Fruit fly (Drosophila melanogaster) whole organism, embryonic: ENCODE results near the gene CG7530.

Experiments
- ATbp ChIP-seq: fragments of 200-800 bp; sonication (Bioruptor generic); optimal IDR thresholded peaks from 2 replicates; lab custom pipeline; 2017; ENCODE audit warnings: missing biosample characterization, mild to moderate bottlenecking, missing genetic modification characterization, missing genetic modification reagents
- Ada2b ChIP-seq: fragments of 200-800 bp; sonication (Bioruptor generic); IDR thresholded peaks from 2 replicates; pipeline ENCODE4 v1.3.6; 2022; ENCODE audit warnings: missing biosample characterization, missing genetic modification characterization
- Aef1 ChIP-seq: fragments of 200-800 bp; sonication (Bioruptor generic); IDR thresholded peaks from 3 replicates; pipeline ENCODE4 v1.3.6; 2022; ENCODE audit warnings: missing biosample characterization, missing genetic modification characterization
- BtbVII ChIP-seq: fragments of 200-800 bp; sonication (Bioruptor generic); optimal IDR thresholded peaks from 3 replicates; lab custom pipeline; 2017; ENCODE audit warnings: missing biosample characterization, mild to moderate bottlenecking, missing genetic modification characterization
- CG10267 ChIP-seq: fragments of 200-800 bp; sonication (Bioruptor generic); optimal IDR thresholded peaks from 2 replicates; lab custom pipeline; 2018; ENCODE audit warnings: missing biosample characterization, mild to moderate bottlenecking, missing genetic modification characterization, moderate library complexity
- CG11093 ChIP-seq: fragments of 200-800 bp; sonication (Bioruptor generic); IDR thresholded peaks from 3 replicates; pipeline ENCODE4 v1.3.6; 2022; ENCODE audit warnings: missing biosample characterization, missing genetic modification characterization
- CG11398 ChIP-seq: fragments of 200-800 bp; sonication (Bioruptor generic); optimal IDR thresholded peaks from 2 replicates; lab custom pipeline; 2016; ENCODE audit warnings: missing biosample characterization, missing genetic modification characterization
- CG12071 ChIP-seq: fragments of 200-800 bp; sonication (Bioruptor generic); optimal IDR thresholded peaks from 3 replicates; lab custom pipeline; 2018; ENCODE audit warnings: missing biosample characterization, mild to moderate bottlenecking, missing genetic modification characterization
- CG12299 ChIP-seq: fragments of 200-800 bp; sonication (Bioruptor generic); optimal IDR thresholded peaks from 2 replicates; lab custom pipeline; 2018; ENCODE audit warnings: missing biosample characterization, mild to moderate bottlenecking, missing genetic modification characterization
- CG12942 ChIP-seq: fragments of 200-800 bp; sonication (Bioruptor generic); optimal IDR thresholded peaks from 3 replicates; lab custom pipeline; 2016; ENCODE audit warnings: missing biosample characterization, missing genetic modification characterization
- CG15011 ChIP-seq: fragments of 200-800 bp; sonication (Bioruptor generic); optimal IDR thresholded peaks from 3 replicates; lab custom pipeline; 2018; ENCODE audit warnings: missing biosample characterization, mild to moderate bottlenecking, missing genetic modification characterization
- CG1602 ChIP-seq: fragments of 200-800 bp; sonication (Bioruptor generic); optimal IDR thresholded peaks from 3 replicates; lab custom pipeline; 2016; ENCODE audit warnings: missing biosample characterization, missing genetic modification characterization
- CG18599 ChIP-seq: fragments of 200-800 bp; sonication (Bioruptor generic); optimal IDR thresholded peaks from 3 replicates; lab custom pipeline; 2017; ENCODE audit warnings: missing biosample characterization, missing genetic modification characterization, mild to moderate bottlenecking, moderate library complexity, missing genetic modification reagents
- CG33557 ChIP-seq: fragments of 200-800 bp; sonication (Bioruptor generic); optimal IDR thresholded peaks from 2 replicates; lab custom pipeline; 2019; ENCODE audit warnings: missing biosample characterization, mild to moderate bottlenecking, missing genetic modification characterization, moderate library complexity
- CG4328 ChIP-seq: fragments of 200-800 bp; sonication (Bioruptor generic); optimal IDR thresholded peaks from 3 replicates; lab custom pipeline; 2017; ENCODE audit warnings: missing biosample characterization, missing genetic modification reagents, missing genetic modification characterization
- CG5245 ChIP-seq: fragments of 200-800 bp; sonication (Bioruptor generic); optimal IDR thresholded peaks from 3 replicates; lab custom pipeline; 2016; ENCODE audit warnings: missing biosample characterization, missing genetic modification characterization
- CG5953 ChIP-seq: fragments of 200-800 bp; sonication (Bioruptor generic); IDR thresholded peaks from 2 replicates; pipeline ENCODE4 v1.3.6; 2022; ENCODE audit warnings: missing biosample characterization, missing genetic modification characterization
- CG6813 ChIP-seq: fragments of 200-800 bp; sonication (Bioruptor generic); optimal IDR thresholded peaks from 2 replicates; lab custom pipeline; 2017; ENCODE audit warnings: missing biosample characterization, missing genetic modification characterization, mild to moderate bottlenecking, moderate library complexity, missing genetic modification reagents
- CG7372 ChIP-seq: fragments of 200-800 bp; sonication (Bioruptor generic); IDR thresholded peaks from 2 replicates; pipeline ENCODE4 v1.3.6; 2022; ENCODE audit warnings: missing biosample characterization, missing genetic modification characterization
- CG7928 ChIP-seq: fragments of 200-800 bp; sonication (Bioruptor generic); optimal IDR thresholded peaks from 2 replicates; lab custom pipeline; 2017; ENCODE audit warnings: missing biosample characterization, mild to moderate bottlenecking, missing genetic modification characterization
- CG7963 ChIP-seq: fragments of 200-800 bp; sonication (Bioruptor generic); IDR thresholded peaks from 3 replicates; pipeline ENCODE4 v1.3.6; 2022; ENCODE audit warnings: missing biosample characterization, missing genetic modification characterization; ENCODE audit not compliant: partially characterized antibody
- CG8089 ChIP-seq: fragments of 200-800 bp; sonication (Bioruptor generic); optimal IDR thresholded peaks from 3 replicates; lab custom pipeline; 2016; ENCODE audit warnings: missing biosample characterization, missing genetic modification characterization
- CG8359 ChIP-seq: fragments of 200-800 bp; sonication (Bioruptor generic); optimal IDR thresholded peaks from 2 replicates; lab custom pipeline; 2017; ENCODE audit warnings: missing biosample characterization, mild to moderate bottlenecking, missing genetic modification characterization, borderline replicate concordance
- CoRest ChIP-seq: fragments of 200-800 bp; sonication (Bioruptor generic); optimal IDR thresholded peaks from 3 replicates; lab custom pipeline; 2018; ENCODE audit warnings: missing biosample characterization, mild to moderate bottlenecking, missing genetic modification characterization, moderate library complexity
- Dip2 ChIP-seq: fragments of 200-800 bp; sonication (Bioruptor generic); IDR thresholded peaks from 2 replicates; pipeline ENCODE4 v1.3.6; 2022; ENCODE audit warnings: missing biosample characterization, missing genetic modification characterization
- Doc2 ChIP-seq: fragments of 200-800 bp; sonication (Bioruptor generic); IDR thresholded peaks from 2 replicates; pipeline ENCODE4 v1.3.6; 2022; ENCODE audit warnings: missing biosample characterization, missing genetic modification characterization
- E2f1 ChIP-seq: fragments of 200-800 bp; sonication (Bioruptor generic); IDR thresholded peaks from 2 replicates; pipeline ENCODE4 v1.3.6; 2022; ENCODE audit warnings: missing biosample characterization, missing genetic modification characterization
- ERR ChIP-seq: fragments of 200-800 bp; sonication (Bioruptor generic); optimal IDR thresholded peaks from 2 replicates; lab custom pipeline; 2016; ENCODE audit warnings: missing biosample characterization, missing genetic modification characterization
- Hmr ChIP-seq: fragments of 200-800 bp; sonication (Bioruptor generic); optimal IDR thresholded peaks from 3 replicates; lab custom pipeline; 2017; ENCODE audit warnings: mild to moderate bottlenecking, missing biosample characterization, missing genetic modification reagents, missing genetic modification characterization
- Meics ChIP-seq: fragments of 200-800 bp; sonication (Bioruptor generic); optimal IDR thresholded peaks from 2 replicates; lab custom pipeline; 2017; ENCODE audit warnings: missing biosample characterization, mild to moderate bottlenecking, missing genetic modification characterization
- Nf-YB ChIP-seq: fragments of 200-800 bp; sonication (Bioruptor generic); optimal IDR thresholded peaks from 3 replicates; lab custom pipeline; 2019; ENCODE audit warnings: missing biosample characterization, mild to moderate bottlenecking, missing genetic modification characterization, moderate library complexity
- Rfx ChIP-seq: fragments of 200-800 bp; sonication (Bioruptor generic); IDR thresholded peaks from 2 replicates; pipeline ENCODE4 v1.3.6; 2022; ENCODE audit warnings: missing biosample characterization, missing genetic modification characterization
- Rx ChIP-seq: fragments of 200-800 bp; sonication (Bioruptor generic); IDR thresholded peaks from 2 replicates; pipeline ENCODE4 v1.3.6; 2022; ENCODE audit warnings: missing biosample characterization, missing genetic modification characterization
- Side ChIP-seq: fragments of 200-800 bp; sonication (Bioruptor generic); optimal IDR thresholded peaks from 2 replicates; lab custom pipeline; 2016; ENCODE audit warnings: missing biosample characterization, missing genetic modification characterization
- Usf ChIP-seq: fragments of 200-800 bp; sonication (Bioruptor generic); optimal IDR thresholded peaks from 2 replicates; lab custom pipeline; 2017; ENCODE audit warnings: missing genotype, missing biosample characterization, missing genetic modification characterization
- ap ChIP-seq: fragments of 200-800 bp; sonication (Bioruptor generic); IDR thresholded peaks from 2 replicates; pipeline ENCODE4 v1.3.6; 2022; ENCODE audit warnings: missing biosample characterization, missing genetic modification characterization
- ara ChIP-seq: fragments of 200-800 bp; sonication (Bioruptor generic); IDR thresholded peaks from 2 replicates; pipeline ENCODE4 v1.3.6; 2022; ENCODE audit warnings: missing biosample characterization, missing genetic modification characterization
- bowl ChIP-seq: fragments of 200-800 bp; sonication (Bioruptor generic); IDR thresholded peaks from 2 replicates; pipeline ENCODE4 v1.3.6; 2022; ENCODE audit warnings: missing biosample characterization, missing genetic modification characterization
- en ChIP-seq: fragments of 200-800 bp; sonication (Bioruptor generic); optimal IDR thresholded peaks from 2 replicates; lab custom pipeline; 2016; ENCODE audit warnings: missing biosample characterization, missing genetic modification characterization
- gem ChIP-seq: fragments of 200-800 bp; sonication (Bioruptor generic); optimal IDR thresholded peaks from 2 replicates; lab custom pipeline; 2019; ENCODE audit warnings: missing biosample characterization, mild to moderate bottlenecking, missing genetic modification characterization, moderate library complexity
- inv ChIP-seq: fragments of 200-800 bp; sonication (Bioruptor generic); IDR thresholded peaks from 2 replicates; pipeline ENCODE4 v1.3.6; 2022; ENCODE audit warnings: missing biosample characterization, missing genetic modification characterization; ENCODE audit not compliant: partially characterized antibody
- otp ChIP-seq: fragments of 200-800 bp; sonication (Bioruptor generic); IDR thresholded peaks from 3 replicates; pipeline ENCODE4, ENCODE4 v1.3.6; 2022; ENCODE audit warnings: missing biosample characterization, missing genetic modification characterization
- pum ChIP-seq: fragments of 200-800 bp; sonication (Bioruptor generic); optimal IDR thresholded peaks from 2 replicates; lab custom pipeline; 2016; ENCODE audit warnings: missing biosample characterization, missing genetic modification characterization
- shn ChIP-seq: fragments of 200-800 bp; sonication (Bioruptor generic); optimal IDR thresholded peaks from 3 replicates; lab custom pipeline; 2016; ENCODE audit warnings: missing biosample characterization, missing genetic modification characterization
- sim ChIP-seq: fragments of 200-800 bp; sonication (Bioruptor generic); IDR thresholded peaks from 2 replicates; pipeline ENCODE4 v1.3.6; 2022; ENCODE audit warnings: missing biosample characterization, missing genetic modification characterization
- slou ChIP-seq: fragments of 200-800 bp; sonication (Bioruptor generic); optimal IDR thresholded peaks from 3 replicates; lab custom pipeline; 2016; ENCODE audit warnings: missing biosample characterization, missing genetic modification characterization
- sob ChIP-seq: fragments of 200-800 bp; sonication (Bioruptor generic); IDR thresholded peaks from 2 replicates; pipeline ENCODE4 v1.3.6; 2022; ENCODE audit warnings: missing biosample characterization, missing genetic modification characterization
- toy ChIP-seq: fragments of 200-800 bp; sonication (Bioruptor generic); IDR thresholded peaks from 2 replicates; pipeline ENCODE4 v1.3.6; 2022; ENCODE audit warnings: missing biosample characterization, missing genetic modification characterization
- tx ChIP-seq: fragments of 200-800 bp; sonication (Bioruptor generic); optimal IDR thresholded peaks from 2 replicates; lab custom pipeline; 2016; ENCODE audit warnings: missing biosample characterization, missing genetic modification characterization
- yki ChIP-seq: fragments of >200 bp; optimal IDR thresholded peaks from 3 replicates; lab custom pipeline; 2018

CG7530 gene

DNA sequence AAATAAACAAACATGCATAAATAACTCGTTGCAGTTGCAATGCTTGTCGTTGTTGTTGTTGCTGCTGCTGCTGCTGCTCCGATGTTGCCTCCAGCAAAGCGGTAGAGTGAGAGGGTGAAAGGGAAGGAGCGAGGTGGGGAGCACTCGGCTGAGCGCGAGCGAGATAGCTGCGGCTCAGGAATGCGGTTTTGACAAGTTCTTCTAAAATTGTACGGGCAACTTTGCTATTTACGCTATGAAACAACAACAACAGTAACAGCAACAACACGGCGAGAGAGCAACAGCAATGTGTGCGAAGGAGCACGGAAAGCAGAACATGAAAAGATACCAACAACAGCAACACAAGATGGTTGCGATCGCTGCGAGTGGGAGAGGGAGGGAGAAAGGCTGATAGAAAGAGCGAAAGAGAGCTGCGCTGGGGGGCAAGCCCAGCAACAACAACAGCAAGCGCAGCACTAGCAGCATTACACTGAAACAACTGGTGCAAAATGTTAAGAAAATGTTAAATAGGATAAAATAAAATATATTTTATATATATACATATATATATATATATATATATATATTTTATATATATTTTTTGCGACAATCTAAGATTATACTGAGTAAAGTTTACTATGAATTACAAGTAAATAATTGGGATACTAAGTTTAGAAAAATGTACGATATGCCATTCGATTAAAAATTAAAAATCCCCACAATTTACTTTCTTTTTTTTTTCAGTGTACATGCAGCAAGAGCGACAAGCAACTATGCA is 17.0 kb downstream of the CG7530 start (continued):
- TF ChIP-seq CG12299 (tag; lab: Kevin White, UChicago) (peak; percentile 57), CG4328 (peak; percentile 64), CG8089 (GFP tag; lab: Kevin White, UChicago) (no peak), Ada2b (GFP tag; lab: Robert Waterston, UW) (0 out of 2 replicates have a peak, but pooled peaks have one; percentile 8), ATbp (GFP tag; lab: Kevin White, UChicago) (peak; percentile 69), CG1602 (GFP tag; lab: Kevin White, UChicago) (peak; percentile 48), CG33557 (GFP tag; lab: Kevin White, UChicago) (peak; percentile 82), ara (peak; percentile 60), Side (GFP tag; lab: Kevin White, UChicago) (peak; percentile 33), Rfx (GFP tag; lab: Robert Waterston, UW) (no peak), CG7372 (GFP tag; lab: Robert Waterston, UW) (no peak), CG7963 (GFP tag; lab: Robert Waterston, UW) (no peak), gem (tag; lab: Kevin White, UChicago) (peak; percentile 88), CG5953 (GFP tag; lab: Robert Waterston, UW) (no peak), CG6813 (GFP tag; lab: Kevin White, UChicago) (peak; percentile 69), CG15011 (GFP tag; lab: Kevin White, UChicago) (peak; percentile 65), Doc2 (no peak), Meics (GFP tag; lab: Kevin White, UChicago) (peak; percentile 28), Hmr (no peak), E2f1 (GFP tag; lab: Robert Waterston, UW) (peak; percentile 46; the same call in 1 of the 2 replicates), toy (GFP tag; lab: Robert Waterston, UW) (no peak), CG8359 (GFP tag; lab: Kevin White, UChicago) (peak; percentile 80), sim (no peak), ERR (GFP tag; lab: Kevin White, UChicago) (no peak), Usf (peak; percentile 27), CG11398 (peak; percentile 6), CG10267 (tag; lab: Kevin White, UChicago) (peak; percentile 90), en (GFP tag; lab: Kevin White, UChicago) (no peak), bowl (GFP tag; lab: Robert Waterston, UW) (no peak), inv (no peak), CG7928 (GFP tag; lab: Kevin White, UChicago) (peak; percentile 27), CG12071 (no peak), shn (GFP tag; lab: Kevin White, UChicago) (peak; percentile 30), ap (0 out of 2 replicates have a peak, but pooled peaks have one; percentile 32), tx (GFP tag; lab: Kevin White, UChicago) (no peak), otp (GFP tag; lab: Robert Waterston, UW) (no peak), CG12942 (GFP tag; lab: Kevin White, UChicago) (no peak), BtbVII (peak; percentile 46), CG11093 (GFP tag; lab: Robert Waterston, UW) (no peak), CG5245 (peak; percentile 81), CG18599 (GFP tag; lab: Kevin White, UChicago) (peak; percentile 76), slou (GFP tag; lab: Kevin White, UChicago) (no peak), sob (GFP tag; lab: Robert Waterston, UW) (peak; percentile 43), pum (no peak), Dip2 (no peak), yki (lab: Kevin White, UChicago) (peak; percentile 30), CoRest (tag; lab: Kevin White, UChicago) (peak; percentile 65), Rx (GFP tag; lab: Robert Waterston, UW) (no peak), Nf-YB (GFP tag; lab: Kevin White, UChicago) (peak; percentile 58), Aef1 (GFP tag; lab: Robert Waterston, UW) (peak; percentile 47; the same call in 2 of the 3 replicates)
